Fruit fly (Drosophila melanogaster) whole organism, embryonic: ENCODE measurements around the gene CG12289.
A peak's percentile ranks its signal among the peaks of the same experiment; 100 is the strongest.

Experiments used
- CG10267 ChIP-seq: fragments of 200-800 bp; sonication (Bioruptor generic); optimal IDR thresholded peaks from 2 replicates; lab custom pipeline; 2018; ENCODE audit warnings: missing biosample characterization, mild to moderate bottlenecking, missing genetic modification characterization, moderate library complexity
- CG10366 ChIP-seq: fragments of 200-800 bp; sonication (Bioruptor generic); IDR thresholded peaks from 2 replicates; pipeline ENCODE4 v1.3.6; 2022; ENCODE audit warnings: missing biosample characterization, missing genetic modification characterization
- CG11085 ChIP-seq: fragments of 200-800 bp; sonication (Bioruptor generic); IDR thresholded peaks from 2 replicates; pipeline ENCODE4 v1.3.6; 2022; ENCODE audit warnings: missing biosample characterization, missing genetic modification characterization
- CG11695 ChIP-seq: fragments of 200-800 bp; sonication (Bioruptor generic); IDR thresholded peaks from 3 replicates; pipeline ENCODE4 v1.3.6; 2022; ENCODE audit warnings: missing biosample characterization, missing genetic modification characterization
- CG12071 ChIP-seq: fragments of 200-800 bp; sonication (Bioruptor generic); optimal IDR thresholded peaks from 3 replicates; lab custom pipeline; 2018; ENCODE audit warnings: missing biosample characterization, mild to moderate bottlenecking, missing genetic modification characterization
- CG12299 ChIP-seq: fragments of 200-800 bp; sonication (Bioruptor generic); optimal IDR thresholded peaks from 2 replicates; lab custom pipeline; 2018; ENCODE audit warnings: missing biosample characterization, mild to moderate bottlenecking, missing genetic modification characterization
- CG13287 ChIP-seq: fragments of 200-800 bp; sonication (Bioruptor generic); IDR thresholded peaks from 2 replicates; pipeline ENCODE4 v1.3.6; 2022; ENCODE audit warnings: missing biosample characterization, missing genetic modification characterization; ENCODE audit not compliant: partially characterized antibody
- CG13894 ChIP-seq: fragments of 200-800 bp; sonication (Bioruptor generic); optimal IDR thresholded peaks from 3 replicates; lab custom pipeline; 2018; ENCODE audit warnings: missing biosample characterization, mild to moderate bottlenecking, missing genetic modification characterization, moderate library complexity
- CG15601 ChIP-seq: fragments of 200-800 bp; sonication (Bioruptor generic); optimal IDR thresholded peaks from 3 replicates; lab custom pipeline; 2019; ENCODE audit warnings: missing biosample characterization, mild to moderate bottlenecking, missing genetic modification characterization, moderate library complexity
- CG2889 ChIP-seq: fragments of 200-800 bp; sonication (Bioruptor generic); IDR thresholded peaks from 3 replicates; pipeline ENCODE4 v1.3.6; 2022; ENCODE audit warnings: missing biosample characterization, missing genetic modification characterization
- CG31365 ChIP-seq: fragments of 200-800 bp; sonication (Bioruptor generic); optimal IDR thresholded peaks from 2 replicates; lab custom pipeline; 2018; ENCODE audit warnings: missing biosample characterization, mild to moderate bottlenecking, missing genetic modification characterization
- CG32532 ChIP-seq: fragments of 200-800 bp; sonication (Bioruptor generic); IDR thresholded peaks from 2 replicates; pipeline ENCODE4 v1.3.6; 2022; ENCODE audit warnings: missing biosample characterization, missing genetic modification characterization
- CG32767 ChIP-seq: fragments of 200-800 bp; sonication (Bioruptor generic); IDR thresholded peaks from 2 replicates; pipeline ENCODE4 v1.3.6; 2022; ENCODE audit warnings: missing biosample characterization, missing genetic modification characterization
- CG32772 ChIP-seq: fragments of 200-800 bp; sonication (Bioruptor generic); IDR thresholded peaks from 2 replicates; pipeline ENCODE4 v1.3.6; 2022; ENCODE audit warnings: missing biosample characterization, missing genetic modification characterization
- CG4360 ChIP-seq: fragments of 200-800 bp; sonication (Bioruptor generic); IDR thresholded peaks from 2 replicates; pipeline ENCODE4 v1.3.6; 2022; ENCODE audit warnings: missing biosample characterization, missing genetic modification characterization
- CG4707 ChIP-seq: fragments of 200-800 bp; sonication (Bioruptor generic); optimal IDR thresholded peaks from 2 replicates; lab custom pipeline; 2018; ENCODE audit warnings: missing biosample characterization, mild to moderate bottlenecking, missing genetic modification characterization, moderate library complexity
- CG6689 ChIP-seq: fragments of 200-800 bp; sonication (Bioruptor generic); IDR thresholded peaks from 2 replicates; pipeline ENCODE4 v1.3.6; 2022; ENCODE audit warnings: missing biosample characterization, missing genetic modification characterization
- CG7745 ChIP-seq: fragments of 200-800 bp; sonication (Bioruptor generic); optimal IDR thresholded peaks from 2 replicates; lab custom pipeline; 2018; ENCODE audit warnings: missing biosample characterization, mild to moderate bottlenecking, missing genetic modification characterization, moderate library complexity
- CG7928 ChIP-seq: fragments of 200-800 bp; sonication (Bioruptor generic); optimal IDR thresholded peaks from 2 replicates; lab custom pipeline; 2017; ENCODE audit warnings: missing biosample characterization, mild to moderate bottlenecking, missing genetic modification characterization
- CG8765 ChIP-seq: fragments of 200-800 bp; sonication (Bioruptor generic); IDR thresholded peaks from 2 replicates; pipeline ENCODE4 v1.3.6; 2022; ENCODE audit warnings: missing biosample characterization, missing genetic modification characterization
- D ChIP-seq, 2 experiments: fragments of 200-800 bp in 1 of 2; fragments of >200 bp in 1 of 2; sonication (Bioruptor generic) in 1 of 2; optimal IDR thresholded peaks; 2 replicates in 1 of 2; 3 replicates in 1 of 2; lab custom pipeline; 2017; ENCODE audit warnings: mild to moderate bottlenecking in 1 of 2, missing biosample characterization in 1 of 2, missing genetic modification characterization in 1 of 2, missing genetic modification reagents in 1 of 2
- H2.0 ChIP-seq: fragments of 200-800 bp; sonication (Bioruptor generic); IDR thresholded peaks from 2 replicates; pipeline ENCODE4 v1.3.6; 2022; ENCODE audit warnings: missing biosample characterization, missing genetic modification characterization
- HHEX ChIP-seq: fragments of 200-800 bp; sonication (Bioruptor generic); optimal IDR thresholded peaks from 3 replicates; lab custom pipeline; 2017; ENCODE audit warnings: missing biosample characterization, mild to moderate bottlenecking, missing genetic modification characterization, missing genetic modification reagents
- HLH4C ChIP-seq: fragments of 200-800 bp; sonication (Bioruptor generic); IDR thresholded peaks from 3 replicates; pipeline ENCODE4 v1.3.6; 2022; ENCODE audit warnings: missing biosample characterization, missing genetic modification characterization; ENCODE audit not compliant: partially characterized antibody
- HLH54F ChIP-seq: fragments of 200-800 bp; sonication (Bioruptor generic); optimal IDR thresholded peaks from 3 replicates; lab custom pipeline; 2016; ENCODE audit warnings: missing biosample characterization, missing genetic modification characterization
- Hr3 ChIP-seq: fragments of 200-800 bp; sonication (Bioruptor generic); optimal IDR thresholded peaks from 3 replicates; lab custom pipeline; 2016; ENCODE audit warnings: missing biosample characterization, missing genetic modification characterization
- Lhr ChIP-seq: fragments of 200-800 bp; sonication (Bioruptor generic); optimal IDR thresholded peaks from 3 replicates; lab custom pipeline; 2017; ENCODE audit warnings: mild to moderate bottlenecking, missing biosample characterization, missing genetic modification reagents, missing genetic modification characterization
- MTF-1 ChIP-seq: fragments of 200-800 bp; sonication (Bioruptor generic); optimal IDR thresholded peaks from 2 replicates; lab custom pipeline; 2018; ENCODE audit warnings: missing biosample characterization, mild to moderate bottlenecking, missing genetic modification characterization, borderline replicate concordance
- Mrtf ChIP-seq: fragments of 200-800 bp; sonication (Bioruptor generic); IDR thresholded peaks from 3 replicates; pipeline ENCODE4 v1.3.6; 2022; ENCODE audit warnings: missing biosample characterization, missing genetic modification characterization
- Opbp ChIP-seq: fragments of 200-800 bp; sonication (Bioruptor generic); IDR thresholded peaks from 3 replicates; pipeline ENCODE4 v1.3.6; 2022; ENCODE audit warnings: missing biosample characterization, missing genetic modification characterization; ENCODE audit not compliant: partially characterized antibody
- PHDP ChIP-seq: fragments of 200-800 bp; sonication (Bioruptor generic); optimal IDR thresholded peaks from 3 replicates; lab custom pipeline; 2018; ENCODE audit warnings: missing biosample characterization, mild to moderate bottlenecking, missing genetic modification characterization, moderate library complexity
- Sry-β ChIP-seq: fragments of 200-800 bp; sonication (Bioruptor generic); optimal IDR thresholded peaks from 2 replicates; lab custom pipeline; 2018; ENCODE audit warnings: missing biosample characterization, mild to moderate bottlenecking, missing genetic modification characterization, moderate library complexity
- Usf ChIP-seq: fragments of 200-800 bp; sonication (Bioruptor generic); optimal IDR thresholded peaks from 2 replicates; lab custom pipeline; 2017; ENCODE audit warnings: missing genotype, missing biosample characterization, missing genetic modification characterization
- bcd ChIP-seq: fragments of 200-800 bp; sonication (Bioruptor generic); optimal IDR thresholded peaks from 2 replicates; lab custom pipeline; 2017; ENCODE audit warnings: missing biosample characterization, mild to moderate bottlenecking, missing genetic modification characterization
- btn ChIP-seq: fragments of 200-800 bp; sonication (Bioruptor generic); optimal IDR thresholded peaks from 2 replicates; lab custom pipeline; 2016; ENCODE audit warnings: missing biosample characterization, missing genetic modification characterization
- cas ChIP-seq: fragments of 200-800 bp; sonication (Bioruptor generic); IDR thresholded peaks from 2 replicates; pipeline ENCODE4 v1.3.6; 2022; ENCODE audit warnings: missing biosample characterization, missing genetic modification characterization
- chif ChIP-seq, 2 experiments: fragments of 200-800 bp; sonication (Bioruptor generic); optimal IDR thresholded peaks; 3 replicates each; lab custom pipeline; 2016; ENCODE audit warnings: missing biosample characterization in 2 of 2, missing genetic modification characterization in 2 of 2
- disco-r ChIP-seq: fragments of 200-800 bp; sonication (Bioruptor generic); optimal IDR thresholded peaks from 2 replicates; lab custom pipeline; 2016; ENCODE audit warnings: missing biosample characterization, missing genetic modification characterization
- dmrt99B ChIP-seq: fragments of 200-800 bp; sonication (Bioruptor generic); optimal IDR thresholded peaks from 2 replicates; lab custom pipeline; 2018; ENCODE audit warnings: missing biosample characterization, mild to moderate bottlenecking, missing genetic modification characterization, moderate library complexity
- ewg ChIP-seq: fragments of 200-800 bp; sonication (Bioruptor generic); optimal IDR thresholded peaks from 3 replicates; lab custom pipeline; 2017; ENCODE audit warnings: mild to moderate bottlenecking, missing biosample characterization, missing genetic modification reagents, missing genetic modification characterization
- exex ChIP-seq: fragments of 200-800 bp; sonication (Bioruptor generic); optimal IDR thresholded peaks from 4 replicates; lab custom pipeline; 2018; ENCODE audit warnings: missing biosample characterization, mild to moderate bottlenecking, missing genetic modification characterization, moderate library complexity
- gce ChIP-seq: fragments of 200-800 bp; sonication (Bioruptor generic); IDR thresholded peaks from 3 replicates; pipeline ENCODE4 v1.3.6; 2022; ENCODE audit warnings: missing biosample characterization, missing genetic modification characterization
- h ChIP-seq: fragments of >200 bp; optimal IDR thresholded peaks from 2 replicates; lab custom pipeline; 2017
- maf-S ChIP-seq: fragments of 200-800 bp; sonication (Bioruptor generic); optimal IDR thresholded peaks from 2 replicates; lab custom pipeline; 2016; ENCODE audit warnings: missing biosample characterization, missing genetic modification characterization
- mam ChIP-seq: fragments of 200-800 bp; sonication (Bioruptor generic); optimal IDR thresholded peaks from 3 replicates; lab custom pipeline; 2016; ENCODE audit warnings: missing biosample characterization, missing genetic modification characterization
- pros ChIP-seq: fragments of 200-800 bp; sonication (Bioruptor generic); optimal IDR thresholded peaks from 3 replicates; lab custom pipeline; 2019; ENCODE audit warnings: missing biosample characterization, mild to moderate bottlenecking, missing genetic modification characterization, moderate library complexity
- schlank ChIP-seq: fragments of 200-800 bp; sonication (Bioruptor generic); optimal IDR thresholded peaks from 2 replicates; lab custom pipeline; 2018; ENCODE audit warnings: missing biosample characterization, mild to moderate bottlenecking, missing genetic modification characterization
- shn ChIP-seq: fragments of 200-800 bp; sonication (Bioruptor generic); optimal IDR thresholded peaks from 3 replicates; lab custom pipeline; 2016; ENCODE audit warnings: missing biosample characterization, missing genetic modification characterization
- stwl ChIP-seq: fragments of 200-800 bp; sonication (Bioruptor generic); optimal IDR thresholded peaks from 3 replicates; lab custom pipeline; 2018; ENCODE audit warnings: missing biosample characterization, mild to moderate bottlenecking, missing genetic modification characterization, moderate library complexity
- tna ChIP-seq: fragments of 200-800 bp; sonication (Bioruptor generic); IDR thresholded peaks from 2 replicates; pipeline ENCODE4 v1.3.6; 2022; ENCODE audit warnings: missing biosample characterization, missing genetic modification characterization; ENCODE audit not compliant: partially characterized antibody
- vfl ChIP-seq: fragments of 200-800 bp; sonication (Bioruptor generic); optimal IDR thresholded peaks from 2 replicates; lab custom pipeline; 2016; ENCODE audit warnings: missing biosample characterization, missing genetic modification characterization

CG12289 gene

dm6 chr3L:11414453-11414852, 43.8 kb downstream of the CG12289 start (continued):
- no peak for TF ChIP-seq CG31365 (tag; lab: Kevin White, UChicago)
- TF ChIP-seq CG2889 (GFP tag; lab: Robert Waterston, UW): no peak
- TF ChIP-seq mam (GFP tag; lab: Kevin White, UChicago): no peak
- TF ChIP-seq CG12299 (tag; lab: Kevin White, UChicago): no peak
- no peak for TF ChIP-seq h (lab: Kevin White, UChicago)
- no peak for TF ChIP-seq Mrtf (GFP tag; lab: Robert Waterston, UW)
- TF ChIP-seq tna: no peak
- TF ChIP-seq dmrt99B (tag; lab: Kevin White, UChicago): peak; percentile 8
- no peak for TF ChIP-seq Lhr (GFP tag; lab: Kevin White, UChicago)
- TF ChIP-seq exex (tag; lab: Kevin White, UChicago): no peak
- TF ChIP-seq maf-S (GFP tag; lab: Kevin White, UChicago): no peak
- no peak for TF ChIP-seq vfl (GFP tag; lab: Kevin White, UChicago)
- no peak for TF ChIP-seq Hr3 (GFP tag; lab: Kevin White, UChicago)
- no peak for TF ChIP-seq PHDP (tag; lab: Kevin White, UChicago)
- peak; percentile 28 for TF ChIP-seq CG15601
- no peak for TF ChIP-seq CG11085 (GFP tag; lab: Robert Waterston, UW)
- no peak for TF ChIP-seq CG7745 (tag; lab: Kevin White, UChicago)
- TF ChIP-seq CG4707 (GFP tag; lab: Kevin White, UChicago): peak; percentile 86
- no peak for TF ChIP-seq CG11695 (GFP tag; lab: Robert Waterston, UW)
- TF ChIP-seq Sry-β (GFP tag; lab: Kevin White, UChicago): no peak
- no peak for TF ChIP-seq btn (GFP tag; lab: Kevin White, UChicago)
- TF ChIP-seq CG13287 (GFP tag; lab: Robert Waterston, UW): no peak
- TF ChIP-seq CG10366 (GFP tag; lab: Robert Waterston, UW): no peak
- TF ChIP-seq HLH4C (GFP tag; lab: Robert Waterston, UW): no peak
- no peak for TF ChIP-seq HLH54F (GFP tag; lab: Kevin White, UChicago)
- TF ChIP-seq Opbp (GFP tag; lab: Robert Waterston, UW): no peak
- no peak for TF ChIP-seq bcd (GFP tag; lab: Kevin White, UChicago)
- TF ChIP-seq CG4360 (GFP tag; lab: Robert Waterston, UW): no peak
- TF ChIP-seq MTF-1 (GFP tag; lab: Kevin White, UChicago): no peak
- TF ChIP-seq pros (GFP tag; lab: Kevin White, UChicago): no peak
- TF ChIP-seq CG12071 (GFP tag; lab: Kevin White, UChicago): no peak
- TF ChIP-seq H2.0: no peak
- TF ChIP-seq gce (GFP tag; lab: Robert Waterston, UW): no peak
- no peak for TF ChIP-seq CG32532 (GFP tag; lab: Robert Waterston, UW)
- TF ChIP-seq chif (GFP tag; optimal IDR thresholded peaks at IDR 0.05; lab: Kevin White, UChicago): peak in 1 of 2 experiments; percentile 44
- no peak for TF ChIP-seq HHEX
- TF ChIP-seq CG6689 (GFP tag; lab: Robert Waterston, UW): no peak
- no peak for TF ChIP-seq CG32772
- no peak for TF ChIP-seq D (optimal IDR thresholded peaks at IDR 0.05; lab: Kevin White, UChicago)
- no peak for TF ChIP-seq D (GFP tag; optimal IDR thresholded peaks at IDR 0.05; lab: Kevin White, UChicago)
- no peak for TF ChIP-seq Usf
- no peak for TF ChIP-seq ewg (GFP tag; lab: Kevin White, UChicago)
- TF ChIP-seq cas (GFP tag; lab: Robert Waterston, UW): no peak
- TF ChIP-seq schlank (tag; lab: Kevin White, UChicago): no peak
- no peak for TF ChIP-seq CG7928 (GFP tag; lab: Kevin White, UChicago)
- peak; percentile 99 for TF ChIP-seq stwl (tag; lab: Kevin White, UChicago)
- no peak for TF ChIP-seq CG8765 (GFP tag; lab: Robert Waterston, UW)
- TF ChIP-seq CG32767 (GFP tag; lab: Robert Waterston, UW): no peak
- TF ChIP-seq CG13894 (tag; lab: Kevin White, UChicago): no peak
- no peak for TF ChIP-seq disco-r (GFP tag; lab: Kevin White, UChicago)
- TF ChIP-seq CG10267: no peak
- no peak for TF ChIP-seq shn
